Fruit fly (Drosophila melanogaster) Kc167 (cell line): ENCODE measurements around the gene Bmcp.

Source experiments
- Myc ChIP-seq: fragments of >200 bp; optimal IDR thresholded peaks from 2 replicates; lab custom pipeline; 2017; ENCODE audit warnings: missing external identifiers
- insv ChIP-seq: fragments of >200 bp; optimal IDR thresholded peaks from 3 replicates; lab custom pipeline; 2018; ENCODE audit warnings: missing external identifiers
- psq ChIP-seq: fragments of >200 bp; optimal IDR thresholded peaks from 2 replicates; lab custom pipeline; 2017; ENCODE audit warnings: missing external identifiers
- ttk ChIP-seq: sonication (Bioruptor generic); optimal IDR thresholded peaks from 2 replicates; lab custom pipeline; 2017; ENCODE audit warnings: missing external identifiers

DNA sequence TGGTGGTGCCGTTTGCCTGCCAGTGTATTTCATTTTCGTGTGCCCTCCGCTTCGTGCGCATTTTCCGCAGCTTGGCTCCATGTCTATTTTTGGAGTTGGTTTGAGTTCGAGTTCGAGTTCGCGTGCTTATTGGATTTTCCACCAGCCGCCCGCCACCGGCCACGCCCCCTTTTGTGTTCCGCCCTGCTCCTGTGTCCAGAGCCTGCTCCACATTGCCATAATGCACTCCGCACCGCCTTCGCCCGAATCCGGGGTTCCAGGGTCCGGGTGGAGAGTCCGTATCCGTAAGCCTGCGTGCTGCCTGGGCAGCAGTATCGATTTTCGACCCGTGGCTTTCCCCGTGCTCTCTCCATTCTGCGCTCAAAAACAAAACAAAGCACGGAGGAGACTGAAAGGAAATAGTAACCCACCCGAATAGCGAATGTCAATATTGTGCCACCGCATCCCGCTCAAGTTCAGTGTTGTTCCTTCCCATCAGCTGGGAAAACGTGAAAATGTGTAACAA lies 42.4 kb upstream of the Bmcp start:
- TF ChIP-seq ttk (lab: Kevin White, UChicago), result no peak
- TF ChIP-seq psq (lab: Kevin White, UChicago), result no peak
- TF ChIP-seq Myc (lab: Kevin White, UChicago), result no peak
- no peak for TF ChIP-seq insv (lab: Kevin White, UChicago)
